Fruit fly (Drosophila melanogaster) whole organism, embryonic: ENCODE results near the gene Awh.

Experiments
- Abd-B ChIP-seq: fragments of 200-800 bp; sonication (Bioruptor generic); optimal IDR thresholded peaks from 2 replicates; lab custom pipeline; 2018; ENCODE audit warnings: missing biosample characterization, mild to moderate bottlenecking, missing genetic modification characterization, moderate library complexity
- Aef1 ChIP-seq: fragments of 200-800 bp; sonication (Bioruptor generic); IDR thresholded peaks from 3 replicates; pipeline ENCODE4 v1.3.6; 2022; ENCODE audit warnings: missing biosample characterization, missing genetic modification characterization
- Atf6 ChIP-seq: fragments of 200-800 bp; sonication (Bioruptor generic); IDR thresholded peaks from 2 replicates; pipeline ENCODE4 v1.3.6; 2022; ENCODE audit warnings: missing biosample characterization, missing genetic modification characterization
- Bdp1 ChIP-seq: fragments of 200-800 bp; sonication (Bioruptor generic); optimal IDR thresholded peaks from 3 replicates; lab custom pipeline; 2016; ENCODE audit warnings: missing biosample characterization, missing genetic modification characterization
- CG10979 ChIP-seq: fragments of 200-800 bp; sonication (Bioruptor generic); optimal IDR thresholded peaks from 2 replicates; lab custom pipeline; 2018; ENCODE audit warnings: missing biosample characterization, mild to moderate bottlenecking, missing genetic modification characterization, moderate library complexity
- CG11085 ChIP-seq: fragments of 200-800 bp; sonication (Bioruptor generic); IDR thresholded peaks from 2 replicates; pipeline ENCODE4 v1.3.6; 2022; ENCODE audit warnings: missing biosample characterization, missing genetic modification characterization
- CG11696 ChIP-seq: fragments of 200-800 bp; sonication (Bioruptor generic); IDR thresholded peaks from 2 replicates; pipeline ENCODE4 v1.3.6; 2022; ENCODE audit warnings: missing biosample characterization, missing genetic modification characterization
- CG12155 ChIP-seq: fragments of 200-800 bp; sonication (Bioruptor generic); optimal IDR thresholded peaks from 3 replicates; lab custom pipeline; 2016; ENCODE audit warnings: missing biosample characterization, missing genetic modification characterization
- CG12659 ChIP-seq: fragments of 200-800 bp; sonication (Bioruptor generic); optimal IDR thresholded peaks from 3 replicates; lab custom pipeline; 2017; ENCODE audit warnings: mild to moderate bottlenecking, missing biosample characterization, missing genetic modification reagents, missing genetic modification characterization
- CG12769 ChIP-seq: fragments of 200-800 bp; sonication (Bioruptor generic); optimal IDR thresholded peaks from 2 replicates; lab custom pipeline; 2019; ENCODE audit warnings: missing biosample characterization, mild to moderate bottlenecking, missing genetic modification characterization, moderate library complexity
- CG16815 ChIP-seq: fragments of 200-800 bp; sonication (Bioruptor generic); optimal IDR thresholded peaks from 3 replicates; lab custom pipeline; 2017; ENCODE audit warnings: missing biosample characterization, mild to moderate bottlenecking, missing genetic modification characterization
- CG17568 ChIP-seq: fragments of 200-800 bp; sonication (Bioruptor generic); optimal IDR thresholded peaks from 2 replicates; lab custom pipeline; 2018; ENCODE audit warnings: missing biosample characterization, mild to moderate bottlenecking, missing genetic modification characterization, moderate library complexity
- CG1792 ChIP-seq: fragments of 200-800 bp; sonication (Bioruptor generic); optimal IDR thresholded peaks from 2 replicates; lab custom pipeline; 2016; ENCODE audit warnings: missing biosample characterization, missing genetic modification characterization
- CG18619 ChIP-seq: fragments of 200-800 bp; sonication (Bioruptor generic); optimal IDR thresholded peaks from 3 replicates; lab custom pipeline; 2017; ENCODE audit warnings: missing biosample characterization, mild to moderate bottlenecking, missing genetic modification characterization
- CG4820 ChIP-seq: fragments of 200-800 bp; sonication (Bioruptor generic); optimal IDR thresholded peaks from 3 replicates; lab custom pipeline; 2016; ENCODE audit warnings: missing biosample characterization, missing genetic modification characterization
- CG5180 ChIP-seq: fragments of 200-800 bp; sonication (Bioruptor generic); optimal IDR thresholded peaks from 3 replicates; lab custom pipeline; 2017; ENCODE audit warnings: missing biosample characterization, missing genetic modification characterization, mild to moderate bottlenecking, moderate library complexity, missing genetic modification reagents
- CTCF ChIP-seq: fragments of 200-800 bp; sonication (Bioruptor generic); optimal IDR thresholded peaks from 2 replicates; lab custom pipeline; 2017; ENCODE audit warnings: missing biosample characterization, mild to moderate bottlenecking, missing genetic modification characterization, moderate library complexity
- CkIIα-i1 ChIP-seq: fragments of 200-800 bp; sonication (Bioruptor generic); IDR thresholded peaks from 2 replicates; pipeline ENCODE4 v1.3.6; 2022; ENCODE audit warnings: missing biosample characterization, missing genetic modification characterization
- Dad ChIP-seq: fragments of 200-800 bp; sonication (Bioruptor generic); optimal IDR thresholded peaks from 3 replicates; lab custom pipeline; 2016; ENCODE audit warnings: missing biosample characterization, missing genetic modification characterization
- Doc3 ChIP-seq: fragments of 200-800 bp; sonication (Bioruptor generic); IDR thresholded peaks from 3 replicates; pipeline ENCODE4 v1.3.6; 2022; ENCODE audit warnings: missing biosample characterization, missing genetic modification characterization; ENCODE audit not compliant: partially characterized antibody
- Dref ChIP-seq: fragments of 200-800 bp; sonication (Bioruptor generic); IDR thresholded peaks from 2 replicates; pipeline ENCODE4 v1.3.6; 2022; ENCODE audit warnings: missing biosample characterization, missing genetic modification characterization
- Hmx ChIP-seq: fragments of 200-800 bp; sonication (Bioruptor generic); optimal IDR thresholded peaks from 2 replicates; lab custom pipeline; 2016; ENCODE audit warnings: missing biosample characterization, missing genetic modification characterization
- Lpt ChIP-seq: fragments of >200 bp; optimal IDR thresholded peaks from 2 replicates; lab custom pipeline; 2018; ENCODE audit warnings: missing biosample characterization, missing genetic modification characterization
- MBD-R2 ChIP-seq: fragments of 200-800 bp; sonication (Bioruptor generic); IDR thresholded peaks from 2 replicates; pipeline ENCODE4 v1.3.6; 2022; ENCODE audit warnings: missing biosample characterization, missing genetic modification characterization
- Med ChIP-seq: fragments of 200-800 bp; sonication (Bioruptor generic); peaks from one replicate; lab custom pipeline; 2016; ENCODE audit warnings: missing biosample characterization, missing genetic modification characterization, mild to moderate bottlenecking, inconsistent platforms, moderate library complexity
- NFAT ChIP-seq: fragments of 200-800 bp; sonication (Bioruptor generic); IDR thresholded peaks from 2 replicates; pipeline ENCODE4 v1.3.6; 2022; ENCODE audit warnings: missing biosample characterization, missing genetic modification characterization
- Optix ChIP-seq: fragments of 200-800 bp; sonication (Bioruptor generic); IDR thresholded peaks from 3 replicates; pipeline ENCODE4 v1.3.6; 2022; ENCODE audit warnings: missing biosample characterization, missing genetic modification characterization
- Ptx1 ChIP-seq: fragments of 200-800 bp; sonication (Bioruptor generic); IDR thresholded peaks from 2 replicates; pipeline ENCODE4 v1.3.6; 2022; ENCODE audit warnings: missing biosample characterization, missing genetic modification characterization
- Rfx ChIP-seq: fragments of 200-800 bp; sonication (Bioruptor generic); IDR thresholded peaks from 2 replicates; pipeline ENCODE4 v1.3.6; 2022; ENCODE audit warnings: missing biosample characterization, missing genetic modification characterization
- Rx ChIP-seq: fragments of 200-800 bp; sonication (Bioruptor generic); IDR thresholded peaks from 2 replicates; pipeline ENCODE4 v1.3.6; 2022; ENCODE audit warnings: missing biosample characterization, missing genetic modification characterization
- Sin3A ChIP-seq: fragments of >200 bp; optimal IDR thresholded peaks from 2 replicates; lab custom pipeline; 2018
- Six4 ChIP-seq: fragments of 200-800 bp; sonication (Bioruptor generic); optimal IDR thresholded peaks from 2 replicates; lab custom pipeline; 2016; ENCODE audit warnings: missing biosample characterization, missing genetic modification characterization
- Ssrp ChIP-seq: fragments of 200-800 bp; sonication (Bioruptor generic); optimal IDR thresholded peaks from 2 replicates; lab custom pipeline; 2018; ENCODE audit warnings: missing biosample characterization, mild to moderate bottlenecking, missing genetic modification characterization, moderate library complexity
- chif ChIP-seq, 2 experiments: fragments of 200-800 bp; sonication (Bioruptor generic); optimal IDR thresholded peaks; 3 replicates each; lab custom pipeline; 2016; ENCODE audit warnings: missing biosample characterization in 2 of 2, missing genetic modification characterization in 2 of 2
- crol ChIP-seq: fragments of 200-800 bp; sonication (Bioruptor generic); IDR thresholded peaks from 2 replicates; pipeline ENCODE4 v1.3.6; 2022; ENCODE audit warnings: missing biosample characterization, missing genetic modification characterization
- dati ChIP-seq: fragments of 200-800 bp; sonication (Bioruptor generic); IDR thresholded peaks from 2 replicates; pipeline ENCODE4 v1.3.6; 2022; ENCODE audit warnings: missing biosample characterization, missing genetic modification characterization
- ftz-f1 ChIP-seq: fragments of 200-800 bp; sonication (Bioruptor generic); optimal IDR thresholded peaks from 2 replicates; lab custom pipeline; 2016; ENCODE audit warnings: missing biosample characterization, missing genetic modification characterization
- gcm ChIP-seq: fragments of 200-800 bp; sonication (Bioruptor generic); optimal IDR thresholded peaks from 2 replicates; lab custom pipeline; 2019; ENCODE audit warnings: missing biosample characterization, mild to moderate bottlenecking, missing genetic modification characterization, moderate library complexity
- gcm2 ChIP-seq: fragments of 200-800 bp; sonication (Bioruptor generic); optimal IDR thresholded peaks from 2 replicates; lab custom pipeline; 2016; ENCODE audit warnings: missing biosample characterization, missing genetic modification characterization
- gem ChIP-seq: fragments of 200-800 bp; sonication (Bioruptor generic); optimal IDR thresholded peaks from 2 replicates; lab custom pipeline; 2019; ENCODE audit warnings: missing biosample characterization, mild to moderate bottlenecking, missing genetic modification characterization, moderate library complexity
- grn ChIP-seq: fragments of 200-800 bp; sonication (Bioruptor generic); optimal IDR thresholded peaks from 3 replicates; lab custom pipeline; 2017; ENCODE audit warnings: missing biosample characterization, missing genetic modification characterization
- kah ChIP-seq: fragments of 200-800 bp; sonication (Bioruptor generic); optimal IDR thresholded peaks from 2 replicates; lab custom pipeline; 2018; ENCODE audit warnings: missing biosample characterization, mild to moderate bottlenecking, missing genetic modification characterization
- lbe ChIP-seq: fragments of 200-800 bp; sonication (Bioruptor generic); optimal IDR thresholded peaks from 2 replicates; lab custom pipeline; 2016; ENCODE audit warnings: missing biosample characterization, mild to moderate bottlenecking, missing genetic modification characterization
- lilli ChIP-seq: fragments of 200-800 bp; sonication (Bioruptor generic); optimal IDR thresholded peaks from 3 replicates; lab custom pipeline; 2016; ENCODE audit warnings: missing biosample characterization, missing genetic modification characterization
- lmd ChIP-seq: fragments of 200-800 bp; sonication (Bioruptor generic); IDR thresholded peaks from 2 replicates; pipeline ENCODE4 v1.3.6; 2022; ENCODE audit warnings: missing biosample characterization, missing genetic modification characterization
- org-1 ChIP-seq: fragments of 200-800 bp; sonication (Bioruptor generic); optimal IDR thresholded peaks from 2 replicates; lab custom pipeline; 2017; ENCODE audit warnings: missing biosample characterization, missing genetic modification characterization
- pb ChIP-seq: fragments of 200-800 bp; sonication (Bioruptor generic); optimal IDR thresholded peaks from 3 replicates; lab custom pipeline; 2016; ENCODE audit warnings: missing biosample characterization, missing genetic modification characterization
- prd ChIP-seq, 3 experiments: fragments of >200 bp in 2 of 3; fragments of 200-800 bp in 1 of 3; sonication (Bioruptor generic) in 1 of 3; optimal IDR thresholded peaks in 2 of 3; IDR thresholded peaks in 1 of 3; 2 replicates in 2 of 3; 3 replicates in 1 of 3; pipeline versions ENCODE4 v1.3.6 to Lab custom; 2017 to 2022; ENCODE audit warnings: missing biosample characterization in 1 of 3, missing genetic modification characterization in 1 of 3
- trem ChIP-seq: fragments of 200-800 bp; optimal IDR thresholded peaks from 3 replicates; lab custom pipeline; 2019; ENCODE audit warnings: missing biosample characterization, mild to moderate bottlenecking, missing genetic modification characterization, moderate library complexity

Awh gene

DNA sequence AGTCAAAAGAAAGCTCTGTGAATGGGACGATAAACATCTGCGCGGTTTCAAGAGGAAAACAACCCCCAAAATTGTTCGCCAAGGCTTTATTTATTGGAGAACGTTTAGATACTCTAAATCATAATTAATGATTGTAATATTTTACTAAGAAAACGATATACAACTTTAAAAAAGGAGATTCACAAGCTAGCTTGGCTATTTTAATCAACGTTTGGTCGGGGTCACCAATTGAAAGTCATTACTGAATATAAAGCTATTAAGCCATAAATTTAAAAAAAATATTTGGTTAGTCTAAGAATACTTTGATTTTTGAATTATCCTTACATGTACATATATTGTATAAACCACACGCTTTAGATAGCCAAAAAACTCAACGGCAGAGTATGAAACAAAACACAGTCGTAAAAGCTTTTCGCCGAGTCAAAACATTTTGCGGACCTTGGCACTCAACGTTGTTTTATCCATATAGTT, 46.2 kb downstream of the Awh start, which contains the start of gene Fie (continued):
- TF ChIP-seq CG1792 (GFP tag; lab: Kevin White, UChicago), result no peak
- TF ChIP-seq NFAT (GFP tag; lab: Robert Waterston, UW), result no peak
- no peak for TF ChIP-seq CG12769 (tag; lab: Kevin White, UChicago)
- TF ChIP-seq lilli (GFP tag; lab: Kevin White, UChicago), result peak; percentile 79
- no peak for TF ChIP-seq CkIIα-i1 (GFP tag; lab: Robert Waterston, UW)
- TF ChIP-seq CTCF (GFP tag; lab: Kevin White, UChicago), result no peak

DNA sequence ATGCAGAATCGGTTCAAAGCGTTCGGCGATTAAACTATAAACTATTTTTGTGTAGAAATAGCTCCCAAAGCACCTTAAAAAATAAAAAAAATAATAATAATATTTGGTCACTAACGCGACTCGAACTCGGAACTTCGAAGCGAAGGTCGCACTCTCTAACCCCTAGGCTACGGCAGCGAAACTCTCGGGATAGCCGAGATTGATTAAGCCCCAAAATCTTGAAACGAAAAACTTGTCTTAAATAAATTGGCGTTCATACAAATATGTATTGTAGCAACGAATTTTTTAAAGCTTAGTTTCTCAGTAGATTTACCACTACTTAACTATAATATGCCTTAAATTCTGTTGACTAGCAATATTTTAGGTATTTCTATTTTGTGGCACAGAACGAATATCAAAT, 48.4 kb downstream of the Awh start:
- TF ChIP-seq Bdp1 (peak; percentile 97), CG11696 (no peak), CG17568 (GFP tag; lab: Kevin White, UChicago) (no peak), prd (optimal IDR thresholded peaks at IDR 0.05; lab: Kevin White, UChicago) (no peak), prd (GFP tag; IDR thresholded peaks at IDR 0.05; lab: Robert Waterston, UW) (no peak)

DNA sequence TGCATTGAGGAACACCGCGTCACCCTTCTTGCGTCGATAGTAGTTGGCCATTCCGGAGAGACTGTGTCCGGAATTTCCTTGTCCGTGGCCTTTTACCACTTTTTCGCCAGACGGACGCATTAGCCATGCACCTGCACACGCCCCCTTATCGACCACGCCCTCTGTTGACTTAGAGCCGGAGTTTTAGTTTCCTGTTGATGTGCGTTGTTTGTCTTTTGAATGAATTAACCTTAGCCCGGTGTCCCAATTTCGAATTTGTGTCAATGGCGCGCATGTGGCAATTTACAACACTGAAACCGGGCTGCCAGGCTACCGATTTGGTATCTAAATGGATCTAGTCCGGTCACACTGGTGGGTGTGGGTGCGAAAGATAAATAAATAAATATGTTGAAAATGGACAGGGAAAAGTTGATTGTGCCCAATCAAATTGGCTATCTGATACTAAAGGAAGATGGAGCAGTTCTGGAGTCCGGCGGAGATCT, 50.6 kb downstream of the Awh start, which contains the start of the genes Gr63a and Lamtor4:
Gene Gr63a (minus strand): TSS at position 51 of the 482 bp plus-strand sequence.
Gene Lamtor4 (plus strand): TSS at position 348 of the 482 bp plus-strand sequence.
- peak; percentile 42 for TF ChIP-seq Sin3A
- TF ChIP-seq Ptx1, result no peak
- peak; percentile 5 for TF ChIP-seq CG12155 (GFP tag; lab: Kevin White, UChicago)
- peak; percentile 25 for TF ChIP-seq grn (GFP tag; lab: Kevin White, UChicago)
- no peak for TF ChIP-seq Doc3 (GFP tag; lab: Robert Waterston, UW)
- TF ChIP-seq gcm2 (GFP tag; lab: Kevin White, UChicago), result no peak
- TF ChIP-seq lmd (GFP tag; lab: Robert Waterston, UW), result no peak
- TF ChIP-seq Ssrp (tag; lab: Kevin White, UChicago), result no peak
- no peak for TF ChIP-seq chif (GFP tag; optimal IDR thresholded peaks at IDR 0.05; lab: Kevin White, UChicago)
- no peak for TF ChIP-seq gcm (GFP tag; lab: Kevin White, UChicago)
- TF ChIP-seq Lpt (GFP tag; lab: Kevin White, UChicago), result no peak
- TF ChIP-seq Optix, result no peak
- no peak for TF ChIP-seq CG11085 (GFP tag; lab: Robert Waterston, UW)
- peak; percentile 36 for TF ChIP-seq CG12659 (GFP tag; lab: Kevin White, UChicago)
- no peak for TF ChIP-seq Hmx (GFP tag; lab: Kevin White, UChicago)
- no peak for TF ChIP-seq CG4820 (GFP tag; lab: Kevin White, UChicago)
- TF ChIP-seq pb (GFP tag; lab: Kevin White, UChicago), result no peak
- no peak for TF ChIP-seq CG10979 (tag; lab: Kevin White, UChicago)
- no peak for TF ChIP-seq org-1 (GFP tag; lab: Kevin White, UChicago)
- peak; percentile 91 for TF ChIP-seq Med
- peak; percentile 81 for TF ChIP-seq MBD-R2 (GFP tag; lab: Robert Waterston, UW)
- TF ChIP-seq Six4, result no peak
- peak; percentile 60 for TF ChIP-seq Rfx (GFP tag; lab: Robert Waterston, UW)
- TF ChIP-seq Rx (GFP tag; lab: Robert Waterston, UW), result no peak
- TF ChIP-seq ftz-f1 (GFP tag; lab: Kevin White, UChicago), result peak; percentile 5
- no peak for TF ChIP-seq crol
- TF ChIP-seq lbe (GFP tag; lab: Kevin White, UChicago), result no peak
- TF ChIP-seq Dad (GFP tag; lab: Kevin White, UChicago), result peak; percentile 18
- no peak for TF ChIP-seq dati (GFP tag; lab: Robert Waterston, UW)
- no peak for TF ChIP-seq CG18619
- TF ChIP-seq gem (tag; lab: Kevin White, UChicago), result no peak
- no peak for TF ChIP-seq CG1792 (GFP tag; lab: Kevin White, UChicago)
- no peak for TF ChIP-seq Dref (GFP tag; lab: Robert Waterston, UW)
- TF ChIP-seq CG16815 (GFP tag; lab: Kevin White, UChicago), result no peak
- TF ChIP-seq kah (GFP tag; lab: Kevin White, UChicago), result no peak
- no peak for TF ChIP-seq Atf6
- TF ChIP-seq CG5180 (GFP tag; lab: Kevin White, UChicago), result no peak
- no peak for TF ChIP-seq Abd-B (GFP tag; lab: Kevin White, UChicago)
- TF ChIP-seq Aef1 (GFP tag; lab: Robert Waterston, UW), result no peak
- TF ChIP-seq trem (tag; lab: Kevin White, UChicago), result peak; percentile 85
